Worm (Caenorhabditis elegans): ENCODE measurements around the gene W07G4.7.

W07G4.7 gene

ce11 chrV:13022265-13022664, 12.2 kb downstream of the W07G4.7 start:
- peak; percentile 35 for TF ChIP-seq ceh-31 (tag; optimal IDR thresholded peaks at IDR 0.05)
- no peak for TF ChIP-seq pqm-1 (tag; optimal IDR thresholded peaks at IDR 0.05)
- no peak for TF ChIP-seq ceh-24 (tag; optimal IDR thresholded peaks at IDR 0.05)
- TF ChIP-seq ceh-14 (tag; optimal IDR thresholded peaks at IDR 0.05) = peak; percentile 8
- no peak for TF ChIP-seq Y22D7AL.16 (tag; optimal IDR thresholded peaks at IDR 0.05)
- peak; percentile 70 for TF ChIP-seq unc-42 (tag; optimal IDR thresholded peaks at IDR 0.05)
- TF ChIP-seq madf-2 (tag; optimal IDR thresholded peaks at IDR 0.05) = no peak

- TF ChIP-seq ahr-1 (tag; optimal IDR thresholded peaks at IDR 0.05) (no peak), ceh-14 (tag; optimal IDR thresholded peaks at IDR 0.05) (no peak), ceh-34 (tag; optimal IDR thresholded peaks at IDR 0.05) (no peak), ceh-31 (tag; optimal IDR thresholded peaks at IDR 0.05) (no peak), pat-9 (tag; optimal IDR thresholded peaks at IDR 0.05) (no peak), ceh-24 (tag; optimal IDR thresholded peaks at IDR 0.05) (no peak), pros-1 (tag; optimal IDR thresholded peaks at IDR 0.05) (no peak), ref-2 (tag; optimal IDR thresholded peaks at IDR 0.05) (no peak), unc-42 (tag; optimal IDR thresholded peaks at IDR 0.05) (no peak), tbx-7 (tag; optimal IDR thresholded peaks at IDR 0.05) (no peak), hlh-8 (tag; optimal IDR thresholded peaks at IDR 0.05) (no peak), ama-1 (optimal IDR thresholded peaks at IDR 0.05) (no peak), pqm-1 (tag; optimal IDR thresholded peaks at IDR 0.05) (no peak), unc-3 (GFP tag; conservative IDR thresholded peaks at IDR 0.05) (no peak), unc-3 (tag; optimal IDR thresholded peaks at IDR 0.05) (no peak), zip-5 (tag; optimal IDR thresholded peaks at IDR 0.05) (no peak), hlh-15 (tag; optimal IDR thresholded peaks at IDR 0.05) (no peak), C08G9.2 (tag; optimal IDR thresholded peaks at IDR 0.05) (no peak)
Observed at ce11 chrV:13021540-13021939, 13.0 kb downstream of the W07G4.7 start.

DNA sequence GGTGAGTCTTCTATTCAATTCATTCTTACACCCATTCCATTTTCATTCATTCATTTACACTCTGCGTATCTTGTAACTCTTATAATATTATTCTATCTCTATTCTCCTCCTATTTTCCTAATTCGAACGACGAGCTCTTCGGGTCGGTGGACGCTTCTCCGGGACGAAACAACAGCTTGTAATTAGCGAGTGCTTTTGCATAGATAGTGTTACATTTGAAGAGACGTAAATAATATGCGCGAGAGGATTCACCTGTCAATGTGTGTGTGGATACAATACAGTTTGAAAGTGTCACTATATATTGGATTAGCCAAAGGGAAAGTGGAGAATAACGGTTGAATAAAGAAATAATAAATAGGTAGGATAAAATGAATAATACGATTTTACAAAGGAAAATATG, 13.9 kb downstream of the W07G4.7 start:
- TF ChIP-seq unc-55 (GFP tag; optimal IDR thresholded peaks at IDR 0.05) (no peak), ceh-31 (tag; optimal IDR thresholded peaks at IDR 0.05) (peak; percentile 35), hlh-13 (GFP tag; optimal IDR thresholded peaks at IDR 0.05) (no peak), ceh-45 (GFP tag; IDR thresholded peaks at IDR 0.05) (no peak), ceh-24 (tag; optimal IDR thresholded peaks at IDR 0.05) (no peak)

DNA sequence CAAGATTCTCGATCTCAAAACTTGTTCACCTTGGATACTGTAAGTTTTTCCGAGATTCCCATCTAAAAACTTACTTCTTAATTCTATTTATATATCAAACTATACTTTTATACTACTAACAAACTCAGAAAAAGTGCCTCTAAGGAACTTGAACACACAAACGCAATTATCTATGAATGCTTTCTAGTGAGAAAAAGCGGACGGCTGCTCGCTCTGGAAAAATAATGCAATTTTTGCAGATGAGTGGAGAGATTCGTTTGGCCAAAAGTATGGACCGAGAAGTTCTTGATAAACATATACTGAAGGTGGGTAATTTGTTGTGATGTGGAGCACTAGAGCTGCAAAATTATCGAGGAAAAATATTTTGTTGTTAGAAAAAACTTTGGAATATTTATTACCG, 14.5 kb downstream of the W07G4.7 start:
- no peak for TF ChIP-seq ama-1 (optimal IDR thresholded peaks at IDR 0.05)
- no peak for TF ChIP-seq C08G9.2 (tag; optimal IDR thresholded peaks at IDR 0.05)
- no peak for TF ChIP-seq rnt-1 (tag; optimal IDR thresholded peaks at IDR 0.05)
- TF ChIP-seq Y22D7AL.16 (tag; optimal IDR thresholded peaks at IDR 0.05) = no peak
- TF ChIP-seq ceh-22 (tag; optimal IDR thresholded peaks at IDR 0.05) = no peak
- TF ChIP-seq unc-86 (tag; optimal IDR thresholded peaks at IDR 0.05) = no peak
- TF ChIP-seq ztf-16 (tag; optimal IDR thresholded peaks at IDR 0.05) = no peak
- no peak for TF ChIP-seq elt-4 (tag; optimal IDR thresholded peaks at IDR 0.05)
- no peak for TF ChIP-seq fax-1 (tag; optimal IDR thresholded peaks at IDR 0.05)
- no peak for TF ChIP-seq hlh-30 (tag; optimal IDR thresholded peaks at IDR 0.05; ENCODE audit: insufficient read depth)
- no peak for TF ChIP-seq ttx-3 (tag; optimal IDR thresholded peaks at IDR 0.05)
- no peak for TF ChIP-seq nfya-1 (tag; optimal IDR thresholded peaks at IDR 0.05)
- TF ChIP-seq unc-42 (tag; optimal IDR thresholded peaks at IDR 0.05) = no peak
- no peak for TF ChIP-seq pax-1 (tag; optimal IDR thresholded peaks at IDR 0.05)
- TF ChIP-seq C38D4.7 (GFP tag; optimal IDR thresholded peaks at IDR 0.05) = no peak
- no peak for TF ChIP-seq ceh-30 (tag; optimal IDR thresholded peaks at IDR 0.05)

DNA sequence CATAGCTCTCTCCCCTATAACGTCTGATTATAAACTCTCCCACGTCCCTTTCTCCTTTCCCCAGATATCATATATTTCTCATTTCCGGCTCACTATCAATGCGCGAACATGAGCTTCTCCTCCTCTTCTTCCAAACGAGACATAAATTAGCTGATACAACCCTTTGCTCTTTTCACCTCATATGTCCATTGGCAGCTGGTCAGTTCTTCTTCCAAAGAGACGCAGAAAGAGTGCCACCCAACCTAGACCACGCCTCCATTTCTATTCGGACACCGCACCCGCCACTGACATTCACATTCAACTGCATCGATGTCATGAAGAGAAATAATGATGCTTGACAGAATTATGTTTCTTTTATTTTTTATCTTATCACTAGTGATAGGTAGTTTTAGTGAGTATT, 15.7 kb downstream of the W07G4.7 start, which contains the start of gene fmi-1:
fmi-1 (plus strand) TSS at position 301 of the 400 bp plus-strand sequence.
- TF ChIP-seq fkh-6 (tag; optimal IDR thresholded peaks at IDR 0.05) (no peak), ceh-34 (tag; optimal IDR thresholded peaks at IDR 0.05) (no peak), hlh-8 (tag; optimal IDR thresholded peaks at IDR 0.05) (no peak), pat-9 (tag; optimal IDR thresholded peaks at IDR 0.05) (no peak), ceh-24 (tag; optimal IDR thresholded peaks at IDR 0.05) (no peak), lin-11 (tag; optimal IDR thresholded peaks at IDR 0.05) (no peak), ceh-19 (GFP tag; optimal IDR thresholded peaks at IDR 0.05) (no peak), odd-2 (tag; optimal IDR thresholded peaks at IDR 0.05) (no peak), nhr-232 (tag; optimal IDR thresholded peaks at IDR 0.05) (no peak), nhr-11 (tag; optimal IDR thresholded peaks at IDR 0.05) (no peak), sox-4 (tag; optimal IDR thresholded peaks at IDR 0.05) (no peak), nfya-1 (tag; optimal IDR thresholded peaks at IDR 0.05) (no peak)

Measured in whole organism, late embryonic.